Fruit fly (Drosophila melanogaster): ENCODE data around the gene corn.

corn gene

DNA sequence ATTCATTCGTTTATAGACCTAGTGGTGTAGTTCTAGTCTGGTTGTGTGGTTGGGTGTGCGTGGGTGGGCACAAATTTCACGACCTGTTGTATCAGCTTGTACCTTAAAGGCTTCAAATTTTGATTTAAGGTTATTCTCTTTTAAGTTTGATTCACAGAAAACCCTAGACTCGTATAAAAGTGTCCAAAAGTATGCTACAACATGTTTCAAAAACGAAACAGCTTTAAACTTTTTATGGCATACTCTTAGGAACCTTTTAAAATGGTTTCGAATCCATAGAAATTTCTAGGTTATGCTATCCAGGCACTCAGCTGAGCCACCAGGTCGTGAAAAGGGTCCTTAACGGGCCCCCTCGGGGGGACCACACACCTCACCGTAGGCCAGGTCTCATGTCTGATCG, 5.1 kb upstream of the corn start:
- TF ChIP-seq Sp1 (GFP tag; optimal IDR thresholded peaks at IDR 0.05) (no peak), dsf (GFP tag; optimal IDR thresholded peaks at IDR 0.05; ENCODE audit: borderline replicate concordance) (no peak), woc (GFP tag; optimal IDR thresholded peaks at IDR 0.05) (no peak), Myc (optimal IDR thresholded peaks at IDR 0.05) (no peak), sv (GFP tag; optimal IDR thresholded peaks at IDR 0.05) (no peak), Hr78 (GFP tag; optimal IDR thresholded peaks at IDR 0.05) (no peak), Jra (GFP tag; optimal IDR thresholded peaks at IDR 0.05) (no peak), sage (GFP tag; optimal IDR thresholded peaks at IDR 0.05) (no peak), usp (GFP tag; optimal IDR thresholded peaks at IDR 0.05) (no peak), GATAd (GFP tag; optimal IDR thresholded peaks at IDR 0.05) (no peak), Dif (GFP tag; optimal IDR thresholded peaks at IDR 0.05; ENCODE audit: partially characterized antibody) (no peak), foxo (GFP tag; optimal IDR thresholded peaks at IDR 0.05) (no peak), lola (GFP tag; optimal IDR thresholded peaks at IDR 0.05) (no peak), br (GFP tag; optimal IDR thresholded peaks at IDR 0.05) (no peak), fru (GFP tag; optimal IDR thresholded peaks at IDR 0.05) (no peak), CG32264 (GFP tag; optimal IDR thresholded peaks at IDR 0.05) (no peak)

DNA sequence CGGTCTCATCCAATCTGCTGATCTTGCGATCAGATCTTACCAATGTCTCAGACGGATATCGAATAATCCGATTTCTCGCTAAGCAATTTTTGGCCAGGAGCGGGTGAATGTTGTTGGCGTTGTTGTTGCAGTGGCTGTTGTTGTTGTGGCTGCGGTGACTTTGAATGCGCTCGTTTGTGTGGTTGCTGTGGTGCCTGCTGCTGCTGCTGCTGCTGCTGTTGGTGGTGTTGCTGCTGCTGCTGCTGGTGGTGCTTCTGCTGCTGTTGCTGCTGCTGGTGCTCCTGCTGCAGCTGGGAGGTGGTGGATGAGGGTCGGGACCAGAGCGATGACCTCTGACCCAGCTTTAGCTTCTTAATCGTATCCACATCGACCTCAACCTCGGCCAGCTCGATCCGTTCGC, 4.4 kb upstream of the corn start:
- TF ChIP-seq Dif (GFP tag; optimal IDR thresholded peaks at IDR 0.05; ENCODE audit: partially characterized antibody) (no peak), Dfd (GFP tag; optimal IDR thresholded peaks at IDR 0.05) (peak; percentile 93)

DNA sequence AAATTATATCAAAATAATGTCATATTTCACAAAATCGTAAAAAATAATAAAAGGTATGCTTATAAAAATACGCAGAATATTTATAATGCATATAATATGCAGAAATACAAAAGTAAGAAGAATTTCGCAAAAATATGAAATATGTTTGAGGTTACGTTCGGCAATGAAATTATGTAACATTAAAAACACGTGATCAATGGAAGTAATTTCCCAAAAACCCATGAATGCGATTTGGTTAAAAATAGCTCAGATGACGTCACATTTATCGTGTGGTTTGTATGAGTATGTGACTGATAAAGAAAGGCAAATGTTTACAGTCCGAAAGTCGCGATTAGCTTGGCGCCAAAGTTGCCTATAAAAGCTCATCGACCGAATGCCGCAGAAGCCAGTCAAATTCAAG, 840 bp upstream of the corn start, which contains the start of gene CG8620:
Gene CG8620, plus strand, starts transcription at position 387 of the 400 bp plus-strand sequence.
- TF ChIP-seq psq (GFP tag; optimal IDR thresholded peaks at IDR 0.05) (no peak), Rel (GFP tag; optimal IDR thresholded peaks at IDR 0.05) (no peak), Rel (tag; optimal IDR thresholded peaks at IDR 0.05) (peak; percentile 31)

DNA sequence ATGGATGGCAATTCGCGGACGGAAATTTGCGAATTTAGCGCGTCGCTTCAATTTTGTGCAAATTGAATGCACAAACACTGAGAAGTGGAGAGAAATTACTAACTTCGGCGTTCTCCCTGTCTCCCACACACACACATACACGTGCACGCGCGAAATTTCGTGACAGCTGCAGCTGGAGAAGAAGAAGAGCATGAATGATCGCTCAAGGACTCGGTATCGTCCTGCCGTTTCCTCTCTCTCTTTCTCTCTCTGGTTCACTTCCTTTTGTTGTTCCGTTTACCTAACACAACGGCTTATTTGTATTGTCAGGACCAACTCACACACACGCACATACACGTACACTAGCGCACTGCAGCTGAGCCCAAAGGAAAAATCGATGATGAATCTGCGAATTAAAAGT, 634 bp downstream of the corn start:
- TF ChIP-seq Hnf4 (GFP tag; optimal IDR thresholded peaks at IDR 0.05) (no peak), rgr (GFP tag; optimal IDR thresholded peaks at IDR 0.05) (no peak), foxo (GFP tag; optimal IDR thresholded peaks at IDR 0.05) (no peak), tai (GFP tag; optimal IDR thresholded peaks at IDR 0.05) (no peak), Vsx2 (GFP tag; optimal IDR thresholded peaks at IDR 0.05; ENCODE audit: partially characterized antibody) (no peak), Jra (GFP tag; optimal IDR thresholded peaks at IDR 0.05) (no peak), OdsH (GFP tag; optimal IDR thresholded peaks at IDR 0.05) (no peak), pan (optimal IDR thresholded peaks at IDR 0.05) (no peak), CG32264 (GFP tag; optimal IDR thresholded peaks at IDR 0.05) (no peak), ey (GFP tag; optimal IDR thresholded peaks at IDR 0.05) (no peak), CG9705 (GFP tag; optimal IDR thresholded peaks at IDR 0.05) (no peak), GATAd (GFP tag; optimal IDR thresholded peaks at IDR 0.05) (no peak)

DNA sequence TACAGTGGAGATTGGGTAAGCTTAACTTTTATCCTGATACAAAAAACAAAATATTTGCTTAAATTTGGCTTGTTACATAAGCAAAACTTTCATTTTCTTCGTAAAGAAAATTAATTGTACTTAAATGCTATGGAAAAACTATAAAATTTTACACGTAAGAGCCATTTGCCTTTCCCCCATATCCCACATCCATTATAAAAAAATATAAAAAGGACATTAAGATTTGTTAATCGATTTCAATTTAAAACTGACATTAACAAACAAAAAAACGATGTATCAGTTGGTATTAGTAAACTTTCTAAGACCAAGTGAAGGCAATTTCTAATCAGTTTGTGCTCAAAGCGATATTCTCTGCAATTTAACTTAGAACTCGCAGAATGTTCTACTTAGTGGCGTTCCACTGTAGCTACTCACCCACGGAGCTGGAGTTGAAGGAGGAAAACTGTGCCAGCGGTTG, 1.3 kb downstream of the corn start:
- TF ChIP-seq N (GFP tag; optimal IDR thresholded peaks at IDR 0.05) = no peak
- peak; percentile 85 for TF ChIP-seq woc (GFP tag; optimal IDR thresholded peaks at IDR 0.05)
- TF ChIP-seq fru (GFP tag; optimal IDR thresholded peaks at IDR 0.05) = peak; percentile 59
- TF ChIP-seq Abd-B (GFP tag; optimal IDR thresholded peaks at IDR 0.05) = no peak
- TF ChIP-seq Hr78 (GFP tag; optimal IDR thresholded peaks at IDR 0.05) = no peak
- TF ChIP-seq tai (GFP tag; optimal IDR thresholded peaks at IDR 0.05) = no peak
- peak; percentile 56 for TF ChIP-seq br (GFP tag; optimal IDR thresholded peaks at IDR 0.05)
- TF ChIP-seq brk (GFP tag; optimal IDR thresholded peaks at IDR 0.05) = no peak
- TF ChIP-seq Hnf4 (GFP tag; optimal IDR thresholded peaks at IDR 0.05) = peak; percentile 32
- TF ChIP-seq dsf (GFP tag; optimal IDR thresholded peaks at IDR 0.05; ENCODE audit: borderline replicate concordance) = no peak
- TF ChIP-seq Myc (optimal IDR thresholded peaks at IDR 0.05) = no peak
- no peak for TF ChIP-seq Vsx2 (GFP tag; optimal IDR thresholded peaks at IDR 0.05; ENCODE audit: partially characterized antibody)
- TF ChIP-seq rgr (GFP tag; optimal IDR thresholded peaks at IDR 0.05) = peak; percentile 44
- no peak for TF ChIP-seq CG32264 (GFP tag; optimal IDR thresholded peaks at IDR 0.05)
- TF ChIP-seq Dfd (GFP tag; optimal IDR thresholded peaks at IDR 0.05) = no peak
- no peak for TF ChIP-seq jim (GFP tag; optimal IDR thresholded peaks at IDR 0.05)
- no peak for TF ChIP-seq Hr83 (GFP tag; optimal IDR thresholded peaks at IDR 0.05; ENCODE audit: poor library complexity, severe bottlenecking)
- TF ChIP-seq dmrt93B (GFP tag; optimal IDR thresholded peaks at IDR 0.05) = peak; percentile 36
- no peak for TF ChIP-seq pan (optimal IDR thresholded peaks at IDR 0.05)
- no peak for TF ChIP-seq lola (GFP tag; optimal IDR thresholded peaks at IDR 0.05)
- TF ChIP-seq sv (GFP tag; optimal IDR thresholded peaks at IDR 0.05) = no peak
- no peak for TF ChIP-seq Rel (GFP tag; optimal IDR thresholded peaks at IDR 0.05)
- TF ChIP-seq Rel (tag; optimal IDR thresholded peaks at IDR 0.05) = no peak
- peak; percentile 8 for TF ChIP-seq CG9705 (GFP tag; optimal IDR thresholded peaks at IDR 0.05)
- TF ChIP-seq HLH106 (tag; optimal IDR thresholded peaks at IDR 0.05) = peak; percentile 53
- no peak for TF ChIP-seq dl (GFP tag; optimal IDR thresholded peaks at IDR 0.05; ENCODE audit: insufficient read depth in 1 of 2, partially characterized antibody in 2 of 2)
- peak; percentile 31 for TF ChIP-seq h (GFP tag; optimal IDR thresholded peaks at IDR 0.05)
- no peak for TF ChIP-seq usp (GFP tag; optimal IDR thresholded peaks at IDR 0.05)
- no peak for TF ChIP-seq CrebA (GFP tag; optimal IDR thresholded peaks at IDR 0.05; ENCODE audit: borderline replicate concordance)
- TF ChIP-seq Sp1 (GFP tag; optimal IDR thresholded peaks at IDR 0.05) = peak; percentile 52
- TF ChIP-seq Dif (GFP tag; optimal IDR thresholded peaks at IDR 0.05; ENCODE audit: partially characterized antibody) = no peak
- no peak for TF ChIP-seq Jra (GFP tag; optimal IDR thresholded peaks at IDR 0.05)
- TF ChIP-seq GATAd (GFP tag; optimal IDR thresholded peaks at IDR 0.05) = no peak
- peak; percentile 47 for TF ChIP-seq psq (GFP tag; optimal IDR thresholded peaks at IDR 0.05)
- TF ChIP-seq ey (GFP tag; optimal IDR thresholded peaks at IDR 0.05) = peak; percentile 47
- TF ChIP-seq foxo (GFP tag; optimal IDR thresholded peaks at IDR 0.05) = peak in 1 of 2 experiments; percentile 56
